Worm (Caenorhabditis elegans) whole organism, L1 larva: ENCODE results near the gene srh-268.
"Not testable (repeated sequence)": the region's sequence is repeated elsewhere in the genome, so short reads cannot be mapped to it uniquely, and the experiment has no call there.

Experiments
- C34B4.2 ChIP-seq: sonication (generic microtip); optimal IDR thresholded peaks from 2 replicates; lab custom pipeline; 2017; ENCODE audit warnings: mild to moderate bottlenecking, missing genetic modification characterization, missing compliant biosample characterization
- dsc-1 ChIP-seq: sonication (generic microtip); optimal IDR thresholded peaks from 2 replicates; lab custom pipeline; 2016; ENCODE audit warnings: mild to moderate bottlenecking, missing genetic modification characterization, missing compliant biosample characterization
- egl-13 ChIP-seq: sonication (generic microtip); optimal IDR thresholded peaks from 2 replicates; lab custom pipeline; 2016; ENCODE audit warnings: missing genotype, missing genetic modification reagents, missing genetic modification characterization, missing compliant biosample characterization
- elt-2 ChIP-seq: sonication (generic microtip); optimal IDR thresholded peaks from 2 replicates; lab custom pipeline; 2016; ENCODE audit warnings: missing genetic modification characterization, mild to moderate bottlenecking, inconsistent platforms, missing compliant biosample characterization, missing genetic modification reagents
- ets-5 ChIP-seq: fragments of 200-800 bp; sonication (Bioruptor generic); IDR thresholded peaks from 2 replicates; pipeline ENCODE4 v1.3.6; 2022; ENCODE audit warnings: missing genetic modification characterization, missing compliant biosample characterization
- isw-1 ChIP-seq: fragments of 200-800 bp; sonication (Bioruptor generic); IDR thresholded peaks from 2 replicates; pipeline ENCODE4 v1.3.6; 2022; ENCODE audit warnings: missing genetic modification characterization, missing compliant biosample characterization
- nhr-11 ChIP-seq: fragments of 150-350 bp; optimal IDR thresholded peaks from 2 replicates; lab custom pipeline; 2014; ENCODE audit warnings: missing biosample characterization, missing genetic modification characterization
- nhr-237 ChIP-seq: fragments of 150-350 bp; optimal IDR thresholded peaks from 2 replicates; lab custom pipeline; 2014; ENCODE audit warnings: missing biosample characterization, missing genetic modification characterization
- nhr-28 ChIP-seq: fragments of 150-350 bp; optimal IDR thresholded peaks from 2 replicates; lab custom pipeline; 2014; ENCODE audit warnings: missing biosample characterization, missing genetic modification characterization
- pqm-1 ChIP-seq: sonication (generic microtip); optimal IDR thresholded peaks from 3 replicates; lab custom pipeline; 2017; ENCODE audit warnings: missing biosample characterization, missing genetic modification characterization
- unc-30 ChIP-seq: sonication (generic microtip); optimal IDR thresholded peaks from 2 replicates; lab custom pipeline; 2017; ENCODE audit warnings: missing biosample characterization, missing genetic modification characterization
- unc-62 ChIP-seq: fragments of 150-350 bp; optimal IDR thresholded peaks from 2 replicates; lab custom pipeline; 2014; ENCODE audit warnings: missing biosample characterization, missing genetic modification reagents, missing genetic modification characterization
- ztf-11 ChIP-seq, 2 experiments: sonication (generic microtip); optimal IDR thresholded peaks; 2 replicates each; lab custom pipeline; 2016 to 2017; ENCODE audit warnings: missing genetic modification characterization in 2 of 2, missing biosample characterization in 1 of 2, missing compliant biosample characterization in 1 of 2
- ztf-4 ChIP-seq: fragments of 150-350 bp; optimal IDR thresholded peaks from 2 replicates; lab custom pipeline; 2014; ENCODE audit warnings: missing biosample characterization, missing genetic modification characterization

- not testable (repeated sequence) for TF ChIP-seq ztf-11 (tag; optimal IDR thresholded peaks at IDR 0.05; lab: Kevin White, UChicago); pqm-1; isw-1 (GFP tag; lab: Robert Waterston, UW); unc-30 (tag; lab: Kevin White, UChicago); egl-13; unc-62 (GFP tag; lab: Kevin White, UChicago); elt-2 (tag; lab: Kevin White, UChicago); ztf-4; nhr-237 (tag; lab: Kevin White, UChicago); nhr-11; ets-5 (GFP tag; lab: Robert Waterston, UW); nhr-28 (tag; lab: Kevin White, UChicago); dsc-1 (tag; lab: Kevin White, UChicago); C34B4.2 (tag; lab: Kevin White, UChicago)
Observed at ce11 chrV:7511465-7511864, 27.6 kb upstream of the srh-268 start, which contains the start of gene nhr-171.
